Fruit fly (Drosophila melanogaster) whole organism, embryonic: ENCODE measurements around the gene Srr.

Source experiments
- Ada2b ChIP-seq: fragments of 200-800 bp; sonication (Bioruptor generic); IDR thresholded peaks from 2 replicates; pipeline ENCODE4 v1.3.6; 2022; ENCODE audit warnings: missing biosample characterization, missing genetic modification characterization
- CG10147 ChIP-seq: fragments of 200-800 bp; sonication (Bioruptor generic); optimal IDR thresholded peaks from 2 replicates; lab custom pipeline; 2019; ENCODE audit warnings: missing biosample characterization, mild to moderate bottlenecking, missing genetic modification characterization, moderate library complexity
- CG10462 ChIP-seq: fragments of 200-800 bp; sonication (Bioruptor generic); optimal IDR thresholded peaks from 2 replicates; lab custom pipeline; 2016; ENCODE audit warnings: missing biosample characterization, missing genetic modification characterization
- CG10959 ChIP-seq: fragments of 200-800 bp; sonication (Bioruptor generic); IDR thresholded peaks from 2 replicates; pipeline ENCODE4 v1.3.6; 2022; ENCODE audit warnings: missing biosample characterization, missing genetic modification characterization
- CG11456 ChIP-seq: fragments of 200-800 bp; sonication (Bioruptor generic); IDR thresholded peaks from 3 replicates; pipeline ENCODE4 v1.3.6; 2022; ENCODE audit warnings: missing biosample characterization, missing genetic modification characterization
- CG13624 ChIP-seq: fragments of 200-800 bp; sonication (Bioruptor generic); optimal IDR thresholded peaks from 2 replicates; lab custom pipeline; 2016; ENCODE audit warnings: missing biosample characterization, missing genetic modification characterization
- CG14710 ChIP-seq: fragments of 200-800 bp; sonication (Bioruptor generic); optimal IDR thresholded peaks from 3 replicates; lab custom pipeline; 2019; ENCODE audit warnings: missing biosample characterization, mild to moderate bottlenecking, missing genetic modification characterization, moderate library complexity
- CG17802 ChIP-seq: fragments of 200-800 bp; sonication (Bioruptor generic); optimal IDR thresholded peaks from 2 replicates; lab custom pipeline; 2018; ENCODE audit warnings: missing biosample characterization, mild to moderate bottlenecking, missing genetic modification characterization, moderate library complexity
- CG31441 ChIP-seq: fragments of 200-800 bp; sonication (Bioruptor generic); IDR thresholded peaks from 2 replicates; pipeline ENCODE4 v1.3.6; 2022; ENCODE audit warnings: missing biosample characterization, missing genetic modification characterization
- CG33213 ChIP-seq: fragments of 200-800 bp; sonication (Bioruptor generic); optimal IDR thresholded peaks from 3 replicates; lab custom pipeline; 2016; ENCODE audit warnings: missing biosample characterization, missing genetic modification characterization
- CG33557 ChIP-seq: fragments of 200-800 bp; sonication (Bioruptor generic); optimal IDR thresholded peaks from 2 replicates; lab custom pipeline; 2019; ENCODE audit warnings: missing biosample characterization, mild to moderate bottlenecking, missing genetic modification characterization, moderate library complexity
- CG34376 ChIP-seq: fragments of 200-800 bp; sonication (Bioruptor generic); optimal IDR thresholded peaks from 2 replicates; lab custom pipeline; 2018; ENCODE audit warnings: missing biosample characterization, mild to moderate bottlenecking, missing genetic modification characterization
- CG6813 ChIP-seq: fragments of 200-800 bp; sonication (Bioruptor generic); optimal IDR thresholded peaks from 2 replicates; lab custom pipeline; 2017; ENCODE audit warnings: missing biosample characterization, missing genetic modification characterization, mild to moderate bottlenecking, moderate library complexity, missing genetic modification reagents
- CG7745 ChIP-seq: fragments of 200-800 bp; sonication (Bioruptor generic); optimal IDR thresholded peaks from 2 replicates; lab custom pipeline; 2018; ENCODE audit warnings: missing biosample characterization, mild to moderate bottlenecking, missing genetic modification characterization, moderate library complexity
- CG9609 ChIP-seq: fragments of 200-800 bp; sonication (Bioruptor generic); optimal IDR thresholded peaks from 3 replicates; lab custom pipeline; 2016; ENCODE audit warnings: missing biosample characterization, missing genetic modification characterization
- Dll ChIP-seq: fragments of 200-800 bp; sonication (Bioruptor generic); IDR thresholded peaks from 4 replicates; pipeline ENCODE4 v1.3.6; 2022; ENCODE audit warnings: missing biosample characterization, missing genetic modification characterization; ENCODE audit not compliant: partially characterized antibody
- Fer3 ChIP-seq: fragments of 200-800 bp; sonication (Bioruptor generic); optimal IDR thresholded peaks from 2 replicates; lab custom pipeline; 2018; ENCODE audit warnings: missing biosample characterization, mild to moderate bottlenecking, missing genetic modification characterization, moderate library complexity
- HLH4C ChIP-seq: fragments of 200-800 bp; sonication (Bioruptor generic); IDR thresholded peaks from 3 replicates; pipeline ENCODE4 v1.3.6; 2022; ENCODE audit warnings: missing biosample characterization, missing genetic modification characterization; ENCODE audit not compliant: partially characterized antibody
- Hr78 ChIP-seq, 2 experiments: fragments of 200-800 bp in 1 of 2; fragments of >200 bp in 1 of 2; sonication (Bioruptor generic) in 1 of 2; optimal IDR thresholded peaks; 2 replicates each; lab custom pipeline; 2017 to 2019; ENCODE audit warnings: missing biosample characterization in 2 of 2, missing genetic modification characterization in 2 of 2, mild to moderate bottlenecking in 1 of 2, moderate library complexity in 1 of 2
- MESR4 ChIP-seq: fragments of 200-800 bp; sonication (Bioruptor generic); optimal IDR thresholded peaks from 2 replicates; lab custom pipeline; 2018; ENCODE audit warnings: missing biosample characterization, mild to moderate bottlenecking, missing genetic modification characterization, moderate library complexity
- Nf-YA ChIP-seq: fragments of 200-800 bp; sonication (Bioruptor generic); IDR thresholded peaks from 2 replicates; pipeline ENCODE4 v1.3.6; 2022; ENCODE audit warnings: missing biosample characterization, missing genetic modification characterization
- Optix ChIP-seq: fragments of 200-800 bp; sonication (Bioruptor generic); IDR thresholded peaks from 3 replicates; pipeline ENCODE4 v1.3.6; 2022; ENCODE audit warnings: missing biosample characterization, missing genetic modification characterization
- Spps ChIP-seq: fragments of 200-800 bp; sonication (Bioruptor generic); optimal IDR thresholded peaks from 2 replicates; lab custom pipeline; 2018; ENCODE audit warnings: missing biosample characterization, mild to moderate bottlenecking, missing genetic modification characterization
- Ssrp ChIP-seq: fragments of 200-800 bp; sonication (Bioruptor generic); optimal IDR thresholded peaks from 2 replicates; lab custom pipeline; 2018; ENCODE audit warnings: missing biosample characterization, mild to moderate bottlenecking, missing genetic modification characterization, moderate library complexity
- TFAM ChIP-seq: fragments of 200-800 bp; sonication (Bioruptor generic); optimal IDR thresholded peaks from 2 replicates; lab custom pipeline; 2017; ENCODE audit warnings: missing biosample characterization, missing genetic modification characterization, inconsistent platforms
- YL-1 ChIP-seq: fragments of 200-800 bp; sonication (Bioruptor generic); optimal IDR thresholded peaks from 3 replicates; lab custom pipeline; 2017; ENCODE audit warnings: missing biosample characterization, mild to moderate bottlenecking, missing genetic modification characterization
- amos ChIP-seq: fragments of 200-800 bp; sonication (Bioruptor generic); IDR thresholded peaks from 2 replicates; pipeline ENCODE4 v1.3.6; 2022; ENCODE audit warnings: missing biosample characterization, missing genetic modification characterization; ENCODE audit not compliant: partially characterized antibody
- aop ChIP-seq: fragments of 200-800 bp; sonication (Bioruptor generic); IDR thresholded peaks from 2 replicates; pipeline ENCODE4 v1.3.6; 2022; ENCODE audit warnings: missing biosample characterization, missing genetic modification characterization
- ash1 ChIP-seq: fragments of 200-800 bp; sonication (Bioruptor generic); optimal IDR thresholded peaks from 2 replicates; lab custom pipeline; 2018; ENCODE audit warnings: missing biosample characterization, mild to moderate bottlenecking, missing genetic modification characterization
- az2 ChIP-seq: fragments of 200-800 bp; sonication (Bioruptor generic); optimal IDR thresholded peaks from 3 replicates; lab custom pipeline; 2016; ENCODE audit warnings: missing biosample characterization, missing genetic modification characterization
- cwo ChIP-seq: fragments of 200-800 bp; sonication (Bioruptor generic); optimal IDR thresholded peaks from 3 replicates; lab custom pipeline; 2017; ENCODE audit warnings: missing biosample characterization, missing genetic modification characterization, mild to moderate bottlenecking, moderate library complexity, missing genetic modification reagents
- dati ChIP-seq: fragments of 200-800 bp; sonication (Bioruptor generic); IDR thresholded peaks from 2 replicates; pipeline ENCODE4 v1.3.6; 2022; ENCODE audit warnings: missing biosample characterization, missing genetic modification characterization
- exex ChIP-seq: fragments of 200-800 bp; sonication (Bioruptor generic); optimal IDR thresholded peaks from 4 replicates; lab custom pipeline; 2018; ENCODE audit warnings: missing biosample characterization, mild to moderate bottlenecking, missing genetic modification characterization, moderate library complexity
- fd102C ChIP-seq: fragments of 200-800 bp; sonication (Bioruptor generic); optimal IDR thresholded peaks from 2 replicates; lab custom pipeline; 2018; ENCODE audit warnings: missing biosample characterization, mild to moderate bottlenecking, missing genetic modification characterization, moderate library complexity
- fd64A ChIP-seq: fragments of 200-800 bp; sonication (Bioruptor generic); optimal IDR thresholded peaks from 3 replicates; lab custom pipeline; 2018; ENCODE audit warnings: missing biosample characterization, mild to moderate bottlenecking, missing genetic modification characterization
- hbn ChIP-seq: fragments of 200-800 bp; sonication (Bioruptor generic); IDR thresholded peaks from 2 replicates; pipeline ENCODE4 v1.3.6; 2022; ENCODE audit warnings: missing biosample characterization, missing genetic modification characterization; ENCODE audit not compliant: partially characterized antibody
- her ChIP-seq: fragments of 200-800 bp; sonication (Bioruptor generic); optimal IDR thresholded peaks from 2 replicates; lab custom pipeline; 2016; ENCODE audit warnings: missing biosample characterization, missing genetic modification characterization
- mam ChIP-seq: fragments of 200-800 bp; sonication (Bioruptor generic); optimal IDR thresholded peaks from 3 replicates; lab custom pipeline; 2016; ENCODE audit warnings: missing biosample characterization, missing genetic modification characterization
- mirr ChIP-seq: fragments of 200-800 bp; sonication (Bioruptor generic); optimal IDR thresholded peaks from 3 replicates; lab custom pipeline; 2018; ENCODE audit warnings: missing biosample characterization, mild to moderate bottlenecking, missing genetic modification characterization
- nom ChIP-seq: fragments of 200-800 bp; sonication (Bioruptor generic); optimal IDR thresholded peaks from 2 replicates; lab custom pipeline; 2017; ENCODE audit warnings: missing biosample characterization, missing genetic modification characterization, mild to moderate bottlenecking, moderate library complexity, missing genetic modification reagents
- sens-2 ChIP-seq: fragments of 200-800 bp; sonication (Bioruptor generic); IDR thresholded peaks from 2 replicates; pipeline ENCODE4 v1.3.6; 2022; ENCODE audit warnings: missing biosample characterization, missing genetic modification characterization
- sna ChIP-seq: fragments of 200-800 bp; sonication (Bioruptor generic); IDR thresholded peaks from 2 replicates; pipeline ENCODE4 v1.3.6; 2022; ENCODE audit warnings: missing biosample characterization, missing genetic modification characterization; ENCODE audit not compliant: partially characterized antibody
- sob ChIP-seq: fragments of 200-800 bp; sonication (Bioruptor generic); IDR thresholded peaks from 2 replicates; pipeline ENCODE4 v1.3.6; 2022; ENCODE audit warnings: missing biosample characterization, missing genetic modification characterization
- sr ChIP-seq: fragments of 200-800 bp; sonication (Bioruptor generic); IDR thresholded peaks from 3 replicates; pipeline ENCODE4 v1.3.6; 2022; ENCODE audit warnings: missing biosample characterization, missing genetic modification characterization
- sug ChIP-seq: fragments of 200-800 bp; optimal IDR thresholded peaks from 2 replicates; lab custom pipeline; 2019; ENCODE audit warnings: missing biosample characterization, mild to moderate bottlenecking, missing genetic modification characterization, moderate library complexity
- wor ChIP-seq: fragments of 200-800 bp; sonication (Bioruptor generic); IDR thresholded peaks from 2 replicates; pipeline ENCODE4 v1.3.6; 2022; ENCODE audit warnings: missing biosample characterization, missing genetic modification characterization
- yki ChIP-seq: fragments of >200 bp; optimal IDR thresholded peaks from 3 replicates; lab custom pipeline; 2018
- zf30C ChIP-seq: fragments of 200-800 bp; sonication (Bioruptor generic); optimal IDR thresholded peaks from 3 replicates; lab custom pipeline; 2018; ENCODE audit warnings: missing biosample characterization, mild to moderate bottlenecking, missing genetic modification characterization

Srr gene

dm6 chr3R:9341189-9342012 is 23.8 kb upstream of the Srr start (continued):
- TF ChIP-seq sug (tag; lab: Kevin White, UChicago): peak; percentile 98
- no peak for TF ChIP-seq CG17802
- TF ChIP-seq CG10147 (GFP tag; lab: Kevin White, UChicago): peak; percentile 89
- peak; percentile 11 for TF ChIP-seq CG9609
- no peak for TF ChIP-seq yki (lab: Kevin White, UChicago)
- TF ChIP-seq nom: peak; percentile 79
- TF ChIP-seq Optix (GFP tag; lab: Robert Waterston, UW): no peak
- TF ChIP-seq TFAM: peak; percentile 35
- TF ChIP-seq CG7745 (tag; lab: Kevin White, UChicago): no peak
- peak; percentile 76 for TF ChIP-seq CG14710 (tag; lab: Kevin White, UChicago)
- TF ChIP-seq sr (GFP tag; lab: Robert Waterston, UW): no peak
- no peak for TF ChIP-seq YL-1 (GFP tag; lab: Kevin White, UChicago)
- TF ChIP-seq sna: peak; percentile 94
- peak; percentile 94 for TF ChIP-seq CG34376 (GFP tag; lab: Kevin White, UChicago)
- TF ChIP-seq CG11456 (GFP tag; lab: Robert Waterston, UW): peak; percentile 71; the same call in 2 of the 3 replicates
- peak; percentile 88 for TF ChIP-seq mirr (GFP tag; lab: Kevin White, UChicago)
- peak; percentile 82; the same call in 1 of the 2 replicates for TF ChIP-seq amos (GFP tag; lab: Robert Waterston, UW)
- peak; percentile 12 for TF ChIP-seq fd64A (GFP tag; lab: Kevin White, UChicago)
- TF ChIP-seq ash1 (GFP tag; lab: Kevin White, UChicago): peak; percentile 72
- peak; percentile 70 for TF ChIP-seq exex (tag; lab: Kevin White, UChicago)
- peak; percentile 89 for TF ChIP-seq hbn (GFP tag; lab: Robert Waterston, UW)
- peak; percentile 80 for TF ChIP-seq Fer3 (tag; lab: Kevin White, UChicago)
- TF ChIP-seq mam: peak; percentile 70
- no peak for TF ChIP-seq CG13624 (GFP tag; lab: Kevin White, UChicago)
- TF ChIP-seq Dll: peak; percentile 97
- peak; percentile 22 for TF ChIP-seq her (GFP tag; lab: Kevin White, UChicago)
- peak; percentile 77 for TF ChIP-seq CG31441 (GFP tag; lab: Robert Waterston, UW)
- no peak for TF ChIP-seq zf30C (GFP tag; lab: Kevin White, UChicago)
- TF ChIP-seq HLH4C (GFP tag; lab: Robert Waterston, UW): peak; percentile 90
- peak; percentile 73 for TF ChIP-seq cwo (GFP tag; lab: Kevin White, UChicago)
- TF ChIP-seq CG10959 (GFP tag; lab: Robert Waterston, UW): no peak
- peak; percentile 77 for TF ChIP-seq CG33557 (GFP tag; lab: Kevin White, UChicago)
- no peak for TF ChIP-seq dati (GFP tag; lab: Robert Waterston, UW)
- TF ChIP-seq wor: no peak
- TF ChIP-seq fd102C (GFP tag; lab: Kevin White, UChicago): peak; percentile 36
- no peak for TF ChIP-seq CG10462
- TF ChIP-seq CG6813: peak; percentile 60
- peak; percentile 37 for TF ChIP-seq MESR4 (GFP tag; lab: Kevin White, UChicago)
- peak; percentile 60 for TF ChIP-seq az2 (GFP tag; lab: Kevin White, UChicago)
- TF ChIP-seq Nf-YA (GFP tag; lab: Robert Waterston, UW): peak; percentile 49; the same call in 1 of the 2 replicates
- TF ChIP-seq aop: 0 out of 2 replicates have a peak, but pooled peaks have one; percentile 23
- TF ChIP-seq sens-2: no peak; the same call in 1 of the 2 replicates
- TF ChIP-seq Ssrp (tag; lab: Kevin White, UChicago): peak; percentile 57
- peak; percentile 54 for TF ChIP-seq Spps (tag; lab: Kevin White, UChicago)
- peak; percentile 78 for TF ChIP-seq sob (GFP tag; lab: Robert Waterston, UW)
- TF ChIP-seq Hr78 (GFP tag; optimal IDR thresholded peaks at IDR 0.05; lab: Kevin White, UChicago): peak in 1 of 2 experiments; percentile 63
- peak; percentile 53 for TF ChIP-seq CG33213 (GFP tag; lab: Kevin White, UChicago)
- TF ChIP-seq Ada2b (GFP tag; lab: Robert Waterston, UW): peak; percentile 60
